Fruit fly (Drosophila melanogaster): ENCODE results near the gene CG14034.

CG14034 gene

dm6 chr2L:5197200-5197599, 19.1 kb downstream of the CG14034 start:
- no peak for TF ChIP-seq CG17801 (GFP tag; optimal IDR thresholded peaks at IDR 0.05; ENCODE audit: partially characterized antibody)

- no peak for TF ChIP-seq CG17801 (GFP tag; optimal IDR thresholded peaks at IDR 0.05; ENCODE audit: partially characterized antibody)
Measured at dm6 chr2L:5196684-5197083, 19.7 kb downstream of the CG14034 start.

dm6 chr2L:5195639-5196038, 20.7 kb downstream of the CG14034 start:
- no peak for TF ChIP-seq CG17801 (GFP tag; optimal IDR thresholded peaks at IDR 0.05; ENCODE audit: partially characterized antibody)

dm6 chr2L:5186543-5186942, 29.8 kb downstream of the CG14034 start:
- TF ChIP-seq CG17801 (GFP tag; optimal IDR thresholded peaks at IDR 0.05; ENCODE audit: partially characterized antibody): no peak

Data from ovary, adult (tissue).